Fruit fly (Drosophila melanogaster) Kc167 (cell line): ENCODE measurements around the gene CG5039.

Experiments used
- Myc ChIP-seq: fragments of >200 bp; optimal IDR thresholded peaks from 2 replicates; lab custom pipeline; 2017; ENCODE audit warnings: missing external identifiers
- Sin3A ChIP-seq: fragments of >200 bp; optimal IDR thresholded peaks from 2 replicates; lab custom pipeline; 2018; ENCODE audit warnings: missing external identifiers
- h ChIP-seq: fragments of >200 bp; optimal IDR thresholded peaks from 3 replicates; lab custom pipeline; 2018; ENCODE audit warnings: missing external identifiers
- insv ChIP-seq: fragments of >200 bp; optimal IDR thresholded peaks from 3 replicates; lab custom pipeline; 2018; ENCODE audit warnings: missing external identifiers
- psq ChIP-seq: fragments of >200 bp; optimal IDR thresholded peaks from 2 replicates; lab custom pipeline; 2017; ENCODE audit warnings: missing external identifiers
- ttk ChIP-seq: sonication (Bioruptor generic); optimal IDR thresholded peaks from 2 replicates; lab custom pipeline; 2017; ENCODE audit warnings: missing external identifiers

Gene CG5039

DNA sequence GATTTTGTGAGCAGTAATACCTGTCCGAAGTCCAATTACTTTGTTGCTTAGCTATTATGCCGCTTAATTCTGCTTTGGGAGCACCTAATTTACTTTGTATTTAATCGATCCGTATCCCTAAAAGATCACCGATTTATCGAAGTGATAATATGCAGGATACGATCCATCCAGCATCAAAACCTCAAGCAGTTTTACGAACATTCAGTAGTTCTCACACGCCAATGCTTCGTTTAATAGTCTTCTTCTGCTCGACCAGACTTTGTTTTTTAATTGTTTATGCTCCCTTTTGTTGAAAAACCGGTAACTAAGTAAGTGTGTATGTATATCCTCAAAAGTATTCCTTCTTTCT lies 30.3 kb upstream of the CG5039 start:
- no peak for TF ChIP-seq psq (lab: Kevin White, UChicago)
- no peak for TF ChIP-seq insv
- no peak for TF ChIP-seq ttk (lab: Kevin White, UChicago)
- TF ChIP-seq Myc (lab: Kevin White, UChicago) = no peak
- TF ChIP-seq h (lab: Kevin White, UChicago) = no peak
- TF ChIP-seq Sin3A (lab: Kevin White, UChicago) = no peak

DNA sequence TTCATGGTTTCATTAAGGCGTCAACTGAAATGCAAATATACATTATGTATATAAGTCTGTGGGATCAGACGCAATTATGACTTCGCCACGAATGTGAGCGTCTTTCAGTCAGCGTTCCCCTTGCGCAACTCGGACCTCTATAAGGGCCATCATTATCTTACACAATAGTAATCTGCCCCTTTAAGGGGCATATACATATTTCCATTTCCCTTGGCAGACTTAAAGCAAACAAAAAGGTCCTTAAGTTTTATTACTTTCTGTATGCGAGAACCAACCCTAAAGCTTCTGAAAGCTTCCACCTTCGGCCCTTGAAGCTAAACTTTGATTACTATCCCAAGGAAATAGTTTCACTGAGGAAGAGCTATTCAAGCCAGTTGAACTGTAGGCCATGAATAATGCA lies 28.1 kb upstream of the CG5039 start:
- TF ChIP-seq ttk (lab: Kevin White, UChicago) (no peak), Sin3A (lab: Kevin White, UChicago) (no peak), insv (no peak), h (lab: Kevin White, UChicago) (no peak), Myc (lab: Kevin White, UChicago) (no peak), psq (lab: Kevin White, UChicago) (no peak)

DNA sequence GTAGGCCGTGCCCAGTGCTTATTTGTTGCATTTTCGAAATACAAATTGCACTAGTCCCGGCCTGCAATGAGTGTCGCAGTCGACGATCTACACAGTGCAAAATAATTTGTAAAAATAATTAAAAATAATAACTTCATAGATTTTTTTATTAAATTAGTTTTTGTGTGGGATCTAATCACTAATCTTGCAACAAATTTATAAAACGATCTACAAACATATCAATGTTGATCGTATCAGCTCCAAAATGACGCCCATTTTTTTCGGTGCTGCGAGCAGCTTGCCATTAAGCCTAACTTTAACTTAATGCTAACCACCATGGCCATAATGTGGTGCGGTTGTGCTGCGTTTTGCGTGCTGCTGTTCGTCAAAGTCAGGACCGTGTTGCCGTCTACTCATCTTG lies 27.1 kb upstream of the CG5039 start:
- TF ChIP-seq insv (no peak), Sin3A (lab: Kevin White, UChicago) (no peak), psq (lab: Kevin White, UChicago) (no peak), Myc (lab: Kevin White, UChicago) (no peak), h (lab: Kevin White, UChicago) (no peak), ttk (lab: Kevin White, UChicago) (no peak)

DNA sequence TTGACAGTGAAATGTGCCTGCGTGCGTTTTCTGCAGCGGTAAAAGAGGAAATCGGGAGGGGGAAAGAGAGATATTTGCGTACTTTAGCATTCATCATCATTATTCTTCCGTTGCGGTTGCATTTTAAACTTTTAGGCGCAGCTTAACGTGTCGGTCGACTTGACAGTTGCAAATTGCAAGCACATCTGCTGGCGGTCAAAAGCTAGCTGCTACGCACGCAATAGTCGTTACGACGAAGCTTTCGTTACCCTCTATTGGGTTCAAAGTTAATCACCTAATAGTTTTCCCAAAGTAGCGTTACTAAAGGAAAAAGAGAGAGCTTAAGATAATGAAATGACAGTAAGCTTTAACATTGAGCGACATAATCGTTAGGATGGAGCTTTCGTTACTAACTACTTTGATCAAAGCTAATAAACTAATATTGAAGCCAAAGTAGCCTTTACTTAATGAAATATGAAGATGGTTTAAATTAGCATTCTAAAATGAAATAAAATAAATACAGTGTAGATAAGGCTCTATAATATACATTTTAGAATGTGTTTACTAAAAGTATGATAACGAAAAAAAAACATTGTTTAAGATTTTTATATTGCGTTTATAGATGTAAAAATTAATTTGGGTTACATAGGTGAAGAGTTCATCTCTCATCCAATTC lies 26.3 kb upstream of the CG5039 start:
- TF ChIP-seq ttk (lab: Kevin White, UChicago) = no peak
- TF ChIP-seq Sin3A (lab: Kevin White, UChicago) = no peak
- TF ChIP-seq Myc (lab: Kevin White, UChicago) = no peak
- no peak for TF ChIP-seq psq (lab: Kevin White, UChicago)
- no peak for TF ChIP-seq h (lab: Kevin White, UChicago)

DNA sequence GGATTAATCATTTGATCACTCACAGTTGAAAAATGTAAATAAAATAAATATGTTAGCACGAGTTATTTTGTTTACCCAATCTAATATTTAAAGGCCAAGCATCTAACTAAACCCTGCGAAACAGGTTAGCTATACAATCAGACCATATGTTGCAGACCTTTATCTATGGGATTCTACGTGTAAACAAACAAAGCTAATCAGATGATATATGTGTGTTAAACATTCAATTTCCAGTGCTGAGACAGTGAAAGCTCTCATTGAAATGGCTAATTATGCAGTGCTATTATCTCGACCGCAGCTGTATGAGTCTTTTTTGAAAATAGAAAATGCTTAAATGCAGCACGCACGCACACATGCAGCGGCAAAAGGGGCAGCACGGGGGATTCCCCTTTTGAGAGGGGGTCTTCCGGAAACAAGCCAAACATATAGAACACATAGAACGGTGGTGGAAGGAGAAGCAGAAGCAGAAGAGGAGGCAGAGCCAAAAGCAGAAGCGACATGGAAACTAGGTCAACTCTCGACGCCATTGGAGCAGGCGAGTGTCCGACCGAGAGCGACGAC lies 18.5 kb upstream of the CG5039 start:
- TF ChIP-seq Myc (lab: Kevin White, UChicago) (no peak), psq (lab: Kevin White, UChicago) (no peak), h (lab: Kevin White, UChicago) (no peak), insv (no peak), ttk (lab: Kevin White, UChicago) (no peak), Sin3A (lab: Kevin White, UChicago) (no peak)

DNA sequence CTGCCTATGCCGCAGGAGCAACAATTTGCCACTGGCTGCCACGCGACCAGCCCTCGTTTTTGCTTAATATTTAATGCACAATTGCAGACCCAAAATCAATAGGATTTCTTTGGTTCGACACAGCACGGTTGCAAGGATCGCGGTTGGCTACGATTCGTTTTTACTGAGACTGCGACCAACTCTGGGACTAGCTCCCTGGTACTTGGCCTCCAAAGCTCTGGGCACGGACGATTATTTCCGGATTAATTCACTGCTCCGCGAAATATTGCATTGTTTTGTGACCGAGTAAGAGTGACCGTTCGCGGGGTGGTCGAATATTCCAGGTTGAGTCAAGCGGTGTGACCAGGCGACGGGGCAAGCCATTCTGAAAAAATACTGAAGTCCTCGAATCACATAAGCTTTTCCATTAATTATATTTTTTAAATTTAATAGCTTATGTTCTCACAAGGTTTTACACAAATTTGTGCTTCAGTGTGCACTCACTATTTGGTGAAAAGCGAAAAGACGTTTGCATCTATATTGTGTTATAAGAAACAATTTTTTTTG lies 17.4 kb upstream of the CG5039 start, which contains the start of gene Tnks:
Gene Tnks (minus strand): TSS at position 302 of the 546 bp plus-strand sequence.
- no peak for TF ChIP-seq Myc (lab: Kevin White, UChicago)
- TF ChIP-seq ttk (lab: Kevin White, UChicago) = no peak
- no peak for TF ChIP-seq Sin3A (lab: Kevin White, UChicago)
- TF ChIP-seq h (lab: Kevin White, UChicago) = no peak
- TF ChIP-seq psq (lab: Kevin White, UChicago) = no peak

DNA sequence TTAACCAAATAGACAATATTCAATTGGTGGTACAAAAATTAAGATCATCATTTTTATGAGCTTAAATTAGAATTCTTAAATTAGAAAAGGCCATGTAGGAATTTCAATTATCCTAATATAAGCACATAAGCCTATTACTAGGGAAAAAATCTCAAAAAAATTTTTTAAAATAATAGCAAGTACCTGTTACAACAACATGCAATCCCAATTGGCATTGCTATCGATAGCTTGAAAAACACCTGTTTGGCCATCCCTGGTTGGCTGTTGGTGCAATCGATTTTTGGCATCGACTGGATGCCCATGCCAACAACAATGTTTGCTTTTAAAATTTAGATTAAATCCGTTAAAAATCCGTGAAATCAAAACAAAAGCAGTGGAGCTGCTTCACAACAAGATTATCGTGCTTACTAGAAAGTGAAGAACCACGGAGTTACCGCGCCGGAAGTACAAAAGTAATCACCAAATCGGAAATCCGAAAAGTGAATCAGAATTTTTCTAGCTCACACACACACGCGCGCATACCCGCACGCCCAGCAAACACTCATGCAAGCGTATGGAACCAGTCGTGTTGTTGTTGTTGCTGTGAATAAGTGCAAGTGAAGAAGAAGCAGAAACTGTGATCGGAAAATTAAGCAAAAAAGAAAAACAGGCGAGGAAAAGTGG lies 16.8 kb upstream of the CG5039 start, which contains the start of gene RASSF8:
Gene RASSF8 (plus strand): TSS at position 265 of the 663 bp plus-strand sequence.
- no peak for TF ChIP-seq h (lab: Kevin White, UChicago)
- TF ChIP-seq Myc (lab: Kevin White, UChicago) = no peak
- no peak for TF ChIP-seq insv

DNA sequence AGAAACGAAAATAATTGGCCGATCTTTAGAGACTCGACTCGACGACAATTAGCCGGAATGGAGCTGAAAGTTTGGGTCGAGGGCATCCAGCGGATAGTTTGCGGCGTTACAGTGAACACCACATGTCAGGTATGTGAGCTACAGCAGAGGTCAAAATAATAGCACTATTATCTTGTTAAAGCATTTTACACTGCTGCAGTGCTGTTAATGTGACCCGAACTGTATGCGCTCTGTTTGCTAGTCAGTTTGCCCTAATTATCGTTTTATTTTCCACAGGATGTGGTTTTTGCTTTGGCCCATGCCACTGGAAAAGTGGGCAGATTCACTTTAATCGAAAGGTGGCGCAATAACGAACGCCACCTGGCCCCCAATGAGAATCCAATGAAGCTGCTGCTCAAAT lies 16.1 kb upstream of the CG5039 start:
- TF ChIP-seq ttk (lab: Kevin White, UChicago) (no peak), h (lab: Kevin White, UChicago) (no peak), Myc (lab: Kevin White, UChicago) (no peak), psq (lab: Kevin White, UChicago) (no peak), Sin3A (lab: Kevin White, UChicago) (no peak), insv (no peak)

DNA sequence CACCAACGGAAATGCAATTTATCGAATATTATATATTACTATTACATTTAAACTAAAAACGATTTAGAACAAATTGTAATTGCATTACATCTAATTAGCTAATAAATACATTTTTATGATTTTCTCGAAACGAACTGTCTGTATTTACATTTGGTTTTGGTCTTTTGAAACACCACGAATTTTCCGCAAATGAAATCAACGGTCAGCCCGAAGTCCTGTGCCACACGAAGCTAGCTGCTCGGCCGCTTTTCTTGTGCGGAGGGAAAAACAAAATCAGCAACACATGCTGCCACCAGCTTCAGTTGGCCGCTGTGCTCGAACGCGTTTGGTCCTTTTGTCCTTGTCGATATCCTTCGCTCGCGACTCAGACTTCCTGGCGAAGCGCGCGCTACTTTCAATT lies 13.0 kb upstream of the CG5039 start, which contains the start of gene Lgr3:
Gene Lgr3 (plus strand): TSS at position 301 of the 400 bp plus-strand sequence.
- no peak for TF ChIP-seq Myc (lab: Kevin White, UChicago)
- no peak for TF ChIP-seq Sin3A (lab: Kevin White, UChicago)
- no peak for TF ChIP-seq ttk (lab: Kevin White, UChicago)
- no peak for TF ChIP-seq h (lab: Kevin White, UChicago)
- TF ChIP-seq insv = no peak
- TF ChIP-seq psq (lab: Kevin White, UChicago) = no peak

DNA sequence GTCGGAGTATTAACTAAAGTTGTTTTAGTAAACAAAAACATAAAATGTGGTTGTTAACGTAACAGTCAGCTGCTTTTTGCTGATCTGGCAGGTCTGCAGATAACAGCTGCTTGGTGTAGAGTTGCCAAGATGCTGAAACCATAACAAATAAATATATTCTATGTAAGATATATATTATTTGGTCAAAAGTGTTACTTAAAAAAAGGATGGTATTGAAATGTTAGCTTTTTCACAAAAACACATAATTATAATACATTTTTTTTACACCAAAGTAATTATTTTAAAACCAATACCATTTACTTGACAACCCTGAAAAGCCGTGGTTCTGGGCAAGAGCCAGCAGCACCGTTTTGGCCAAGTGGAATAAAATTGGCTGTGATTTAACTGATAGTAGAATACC lies 2.0 kb downstream of the CG5039 start, which contains the start of the genes CG4743 and Idh3g:
Gene CG4743 (minus strand): TSS at position 23 of the 400 bp plus-strand sequence.
Gene Idh3g (plus strand): TSS at position 318 of the 400 bp plus-strand sequence.
- TF ChIP-seq h (lab: Kevin White, UChicago) = no peak
- TF ChIP-seq Sin3A (lab: Kevin White, UChicago) = no peak
- TF ChIP-seq ttk (lab: Kevin White, UChicago) = no peak
- TF ChIP-seq insv = no peak
- TF ChIP-seq Myc (lab: Kevin White, UChicago) = no peak
- TF ChIP-seq psq (lab: Kevin White, UChicago) = no peak

DNA sequence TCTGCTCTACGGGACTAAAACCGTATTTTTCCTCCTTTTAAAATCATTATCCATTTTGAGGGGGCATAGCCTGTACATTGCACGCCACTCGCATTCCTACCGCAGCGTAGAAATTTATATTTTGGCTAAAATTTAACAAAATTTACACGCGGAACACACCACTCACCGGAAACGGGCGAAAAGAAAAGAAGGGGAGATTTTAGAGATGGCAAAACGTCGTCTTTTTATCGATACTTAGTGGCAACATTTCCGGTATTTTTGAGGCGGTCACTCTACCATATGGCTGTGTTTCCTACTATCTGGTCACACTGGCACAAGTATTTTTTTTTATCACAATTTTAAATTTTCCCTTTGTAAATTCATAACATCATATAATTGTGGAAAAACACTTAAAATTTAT lies 6.4 kb downstream of the CG5039 start, which contains the start of gene RpL27:
Gene RpL27 (minus strand): TSS at position 193 of the 400 bp plus-strand sequence.
- TF ChIP-seq Myc (lab: Kevin White, UChicago) (no peak), insv (no peak)
